Worm (Caenorhabditis elegans) whole organism, late embryonic: ENCODE measurements around the gene H35N09.2.

Experiments used
- nhr-232 ChIP-seq: sonication (generic microtip); optimal IDR thresholded peaks from 2 replicates; lab custom pipeline; 2016; ENCODE audit warnings: missing genetic modification characterization, missing compliant biosample characterization
- unc-42 ChIP-seq: sonication (generic microtip); optimal IDR thresholded peaks from 2 replicates; lab custom pipeline; 2016; ENCODE audit warnings: missing genotype, missing genetic modification characterization, missing compliant biosample characterization

DNA sequence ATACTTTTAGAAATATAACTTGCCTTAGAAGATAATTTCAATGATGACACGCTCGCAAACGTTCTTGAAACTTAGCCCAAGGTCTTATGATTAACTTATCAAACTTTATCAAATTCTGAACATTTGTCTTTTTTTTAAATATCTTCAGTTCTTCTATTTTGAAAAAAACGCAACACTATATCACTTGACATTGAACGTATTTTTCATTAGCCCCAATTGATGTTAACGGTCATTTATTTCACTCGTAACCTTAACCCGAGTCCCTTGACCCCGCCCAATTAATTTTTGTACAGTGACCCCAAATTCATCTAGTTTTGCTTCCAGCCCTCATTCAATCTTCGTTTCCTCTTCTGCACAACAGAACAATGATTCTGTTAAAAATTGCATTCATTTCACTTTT, 19.0 kb downstream of the H35N09.2 start, which contains the start of gene F18E9.3:
- no peak for TF ChIP-seq nhr-232 (tag; lab: Kevin White, UChicago)
- TF ChIP-seq unc-42 (tag; lab: Kevin White, UChicago) = no peak
